Worm (Caenorhabditis elegans) whole organism, L4/young adult: ENCODE measurements around the gene tat-2.

ENCODE experiments used
- W03F9.2 ChIP-seq: fragments of 150-350 bp; optimal IDR thresholded peaks from 2 replicates; lab custom pipeline; 2014; ENCODE audit warnings: missing biosample characterization, missing genetic modification characterization
- dao-5 ChIP-seq: sonication (generic microtip); optimal IDR thresholded peaks from 2 replicates; lab custom pipeline; 2016; ENCODE audit warnings: missing genotype, missing genetic modification characterization, moderate library complexity, missing compliant biosample characterization
- him-1 ChIP-seq: sonication (generic microtip); optimal IDR thresholded peaks from 2 replicates; lab custom pipeline; 2016; ENCODE audit warnings: missing genotype, missing genetic modification reagents, missing genetic modification characterization, missing compliant biosample characterization

tat-2 gene

DNA sequence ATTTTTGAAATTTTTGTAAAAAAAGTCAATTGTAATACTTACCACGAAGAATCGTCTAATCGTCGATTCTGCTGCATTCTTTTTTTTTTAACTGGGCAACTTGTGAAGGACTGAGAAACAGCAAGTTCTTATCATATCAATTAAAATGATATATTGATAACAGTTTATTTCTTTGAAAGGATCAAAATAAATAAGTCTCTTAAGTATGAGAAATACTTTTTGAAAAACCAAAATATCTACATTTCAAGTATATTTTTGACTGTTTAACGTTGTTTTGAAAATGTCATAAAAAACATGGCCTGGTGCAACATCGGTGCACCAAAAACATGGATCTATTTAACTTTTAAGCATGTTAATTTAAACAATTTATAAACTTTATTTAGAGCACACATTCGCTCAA, 9.5 kb upstream of the tat-2 start, which contains the start of gene Y17G9A.2:
Gene Y17G9A.2, minus strand, starts transcription at position 101 of the 400 bp plus-strand sequence.
- TF ChIP-seq W03F9.2 (tag; lab: Kevin White, UChicago) (no peak), him-1 (tag; lab: Kevin White, UChicago) (no peak), dao-5 (tag; lab: Kevin White, UChicago) (no peak)

DNA sequence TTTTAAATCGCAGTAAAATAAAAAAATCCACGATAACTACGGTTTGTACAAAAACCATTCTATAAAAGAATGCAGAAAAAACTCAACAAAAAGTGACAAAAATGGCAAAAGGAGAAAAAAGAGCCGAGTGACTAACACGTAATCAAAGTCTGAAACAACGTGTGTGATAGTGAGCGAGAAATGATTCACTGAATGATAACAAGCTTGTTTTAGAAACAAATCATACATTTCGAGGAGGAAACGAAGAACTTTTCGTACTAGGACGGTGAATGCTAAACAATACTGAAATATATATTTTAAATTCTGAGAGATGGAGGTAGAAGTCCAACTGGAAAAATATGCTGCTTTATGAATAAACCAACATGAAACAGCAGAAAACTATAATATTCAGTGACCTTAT, 4.7 kb downstream of the tat-2 start:
- no peak for TF ChIP-seq W03F9.2 (tag; lab: Kevin White, UChicago)
- TF ChIP-seq dao-5 (tag; lab: Kevin White, UChicago) = no peak
- TF ChIP-seq him-1 (tag; lab: Kevin White, UChicago) = no peak

DNA sequence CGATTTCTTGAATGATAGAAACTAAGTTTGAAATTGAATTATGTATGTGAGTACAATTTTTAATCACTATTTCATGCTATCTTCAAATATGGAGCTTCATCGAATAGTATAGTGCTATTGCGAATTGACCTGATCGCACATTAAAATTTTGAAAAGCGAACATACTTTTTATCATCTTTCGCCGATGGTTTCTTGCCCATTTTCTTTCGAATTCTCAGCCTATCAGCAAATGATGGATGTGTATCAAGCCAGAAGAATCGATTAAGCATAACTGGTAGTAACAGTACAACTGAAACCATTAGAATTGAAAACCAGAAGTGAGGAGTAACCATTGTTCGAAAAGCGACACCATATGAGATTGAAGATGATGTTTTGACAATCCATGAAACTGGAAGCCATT, 17.1 kb downstream of the tat-2 start:
- no peak for TF ChIP-seq dao-5 (tag; lab: Kevin White, UChicago)
- TF ChIP-seq W03F9.2 (tag; lab: Kevin White, UChicago) = no peak
- no peak for TF ChIP-seq him-1 (tag; lab: Kevin White, UChicago)

DNA sequence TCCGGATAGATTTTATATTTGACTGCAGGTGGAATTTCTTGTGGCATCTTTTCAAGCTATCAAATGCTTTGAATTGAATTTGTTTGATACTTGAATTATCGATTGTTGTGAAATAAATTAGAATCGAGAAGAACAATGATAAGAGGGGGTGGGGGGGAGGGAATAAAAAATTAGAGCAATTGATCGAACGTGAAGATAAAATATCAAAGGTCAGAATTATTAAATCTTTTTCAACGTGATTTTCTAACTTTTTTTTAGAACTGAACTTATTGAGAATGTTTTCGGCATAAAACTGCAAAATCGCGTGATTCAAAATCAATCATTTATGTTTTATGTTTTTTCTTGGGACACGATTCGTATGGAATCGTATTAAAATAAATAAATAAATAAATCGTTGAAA, 19.5 kb downstream of the tat-2 start, which contains the start of gene mpz-4:
Gene mpz-4, minus strand, starts transcription at position 101 of the 400 bp plus-strand sequence.
- TF ChIP-seq dao-5 (tag; lab: Kevin White, UChicago) (no peak), him-1 (tag; lab: Kevin White, UChicago) (no peak), W03F9.2 (tag; lab: Kevin White, UChicago) (no peak)

DNA sequence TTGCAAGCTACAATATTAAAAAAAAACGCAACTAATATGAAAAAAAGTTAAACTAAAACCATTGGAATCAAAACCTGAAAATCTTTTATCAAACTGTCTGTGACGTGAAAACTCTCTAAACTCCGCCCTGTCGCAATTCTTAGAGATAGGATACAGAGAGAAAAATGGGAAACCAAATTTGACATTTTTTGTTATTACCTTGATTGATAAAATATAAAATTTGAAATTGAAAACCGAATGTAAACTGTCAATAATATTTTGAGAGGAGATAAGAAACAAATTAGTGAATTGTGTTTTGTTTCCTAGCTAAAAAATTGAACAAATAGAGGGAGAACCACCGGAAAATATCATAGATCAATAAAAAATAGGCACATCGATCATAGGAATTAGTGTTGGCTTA, 24.9 kb downstream of the tat-2 start:
- TF ChIP-seq dao-5 (tag; lab: Kevin White, UChicago) (no peak), W03F9.2 (tag; lab: Kevin White, UChicago) (no peak), him-1 (tag; lab: Kevin White, UChicago) (no peak)

DNA sequence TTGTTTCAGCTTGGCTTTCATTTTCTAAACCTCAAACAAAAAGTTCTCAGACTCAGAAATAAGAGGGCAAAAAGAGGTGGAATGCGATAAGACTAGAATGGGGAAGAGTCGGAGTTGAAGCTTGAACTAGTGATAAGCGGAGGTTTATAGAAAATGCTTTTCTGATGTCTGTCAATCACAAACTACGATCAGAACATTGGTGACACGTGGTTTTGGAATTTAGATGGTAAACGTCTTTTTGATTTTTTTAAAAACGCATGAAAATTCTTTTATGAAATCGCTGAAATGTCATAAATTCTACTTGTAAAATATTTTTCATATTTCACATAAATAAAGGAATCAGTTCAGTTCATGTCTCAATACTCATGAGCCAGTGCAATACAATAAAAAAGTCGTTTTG, 25.6 kb downstream of the tat-2 start, which contains the start of gene H06H21.8:
Gene H06H21.8, minus strand, starts transcription at position 78 of the 400 bp plus-strand sequence.
- no peak for TF ChIP-seq W03F9.2 (tag; lab: Kevin White, UChicago)
- TF ChIP-seq dao-5 (tag; lab: Kevin White, UChicago) = no peak
- no peak for TF ChIP-seq him-1 (tag; lab: Kevin White, UChicago)

ce11 chrIV:4814185-4814584, 32.5 kb downstream of the tat-2 start, which contains the start of gene srw-94:
srw-94 (plus strand) TSS chrIV:4814485.
- TF ChIP-seq dao-5 (tag; lab: Kevin White, UChicago) (no peak), W03F9.2 (tag; lab: Kevin White, UChicago) (no peak), him-1 (tag; lab: Kevin White, UChicago) (no peak)

DNA sequence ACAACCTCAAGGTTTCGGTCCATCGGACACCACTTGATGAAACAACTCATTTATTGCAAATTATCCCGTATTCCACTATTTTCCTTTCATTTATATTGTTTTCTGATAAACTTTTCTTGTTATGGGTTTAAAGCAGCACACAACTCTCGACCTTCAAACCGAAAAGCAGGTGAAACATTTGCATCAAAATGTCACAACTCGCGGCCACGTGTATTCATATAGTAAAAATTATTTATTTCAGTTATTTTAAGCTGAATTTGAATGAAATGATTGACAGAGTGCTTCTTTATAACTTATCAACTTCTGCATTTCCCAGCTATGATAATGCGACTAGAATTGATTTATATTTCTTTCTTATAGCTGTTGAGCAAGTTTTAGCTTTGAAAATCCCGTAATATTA, 34.8 kb downstream of the tat-2 start, which contains the start of gene srw-95:
Gene srw-95, plus strand, starts transcription at position 213 of the 400 bp plus-strand sequence.
- TF ChIP-seq dao-5 (tag; lab: Kevin White, UChicago) (no peak), him-1 (tag; lab: Kevin White, UChicago) (no peak), W03F9.2 (tag; lab: Kevin White, UChicago) (no peak)

- TF ChIP-seq W03F9.2 (tag; lab: Kevin White, UChicago) = peak; percentile 91
- TF ChIP-seq dao-5 (tag; lab: Kevin White, UChicago) = no peak
- no peak for TF ChIP-seq him-1 (tag; lab: Kevin White, UChicago)
These were observed 36.2 kb downstream of the tat-2 start, which contains the start of gene eif-1.A for ce11 chrIV:4810377-4810984. eif-1.A (plus strand) TSS chrIV:4810934.

- no peak for TF ChIP-seq dao-5 (tag; lab: Kevin White, UChicago)
- no peak for TF ChIP-seq him-1 (tag; lab: Kevin White, UChicago)
- TF ChIP-seq W03F9.2 (tag; lab: Kevin White, UChicago) = no peak
These were observed 36.9 kb downstream of the tat-2 start, which contains the start of gene H06H21.37 for ce11 chrIV:4809813-4810212. H06H21.37 (minus strand) TSS chrIV:4809974.

ce11 chrIV:4809397-4809796, 37.3 kb downstream of the tat-2 start, which contains the start of gene ubxn-6:
ubxn-6 (minus strand) TSS chrIV:4809497.
- TF ChIP-seq him-1 (tag; lab: Kevin White, UChicago) (no peak), dao-5 (tag; lab: Kevin White, UChicago) (no peak), W03F9.2 (tag; lab: Kevin White, UChicago) (no peak)

DNA sequence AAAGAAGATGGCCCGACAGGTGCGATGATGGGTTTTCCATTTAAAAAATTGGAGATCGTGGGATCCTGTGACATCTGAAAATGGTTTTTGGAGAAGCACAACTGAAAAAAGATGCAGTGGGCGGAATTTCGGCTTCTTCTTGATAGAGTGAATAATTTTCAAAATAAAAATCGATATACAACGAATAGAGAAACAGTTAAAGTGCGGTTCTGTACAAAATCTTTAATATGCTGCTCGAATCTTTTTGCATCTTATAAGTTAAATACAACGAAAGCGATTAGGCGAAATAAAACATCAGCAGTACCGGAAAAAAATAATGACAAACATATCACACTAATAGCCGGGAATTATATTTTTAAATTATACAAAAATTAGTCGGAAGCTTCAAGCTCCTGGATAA, 39.5 kb downstream of the tat-2 start, which contains the start of gene H06H21.11:
Gene H06H21.11, minus strand, starts transcription at position 101 of the 400 bp plus-strand sequence.
- TF ChIP-seq dao-5 (tag; lab: Kevin White, UChicago) (no peak), him-1 (tag; lab: Kevin White, UChicago) (no peak), W03F9.2 (tag; lab: Kevin White, UChicago) (no peak)

DNA sequence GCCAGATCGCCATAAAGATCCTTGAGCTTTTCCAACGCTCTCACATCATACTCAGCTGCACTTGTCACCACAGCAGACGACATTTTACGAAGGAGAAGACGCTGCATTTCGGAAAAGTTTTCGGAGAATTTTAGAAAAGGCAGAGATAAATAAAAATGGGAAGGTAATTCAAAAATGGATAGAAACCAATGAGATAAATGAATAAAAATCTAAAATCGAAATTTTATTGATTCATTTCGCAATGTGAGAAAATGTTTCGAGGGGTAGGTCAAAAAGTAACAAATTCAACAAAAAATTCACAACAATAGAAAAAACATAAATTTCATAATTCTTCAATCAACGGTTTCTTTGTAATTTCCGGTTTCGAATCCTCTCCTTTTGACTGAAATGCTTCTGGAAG, 40.2 kb downstream of the tat-2 start, which contains the start of gene dpf-5:
Gene dpf-5, minus strand, starts transcription at position 101 of the 400 bp plus-strand sequence.
- no peak for TF ChIP-seq him-1 (tag; lab: Kevin White, UChicago)
- TF ChIP-seq dao-5 (tag; lab: Kevin White, UChicago) = no peak
- TF ChIP-seq W03F9.2 (tag; lab: Kevin White, UChicago) = no peak
